Fruit fly (Drosophila melanogaster) whole organism, pupa: ENCODE data around the gene CG34247.

Experiments
- CG10348 ChIP-seq: fragments of 200-800 bp; sonication (Bioruptor generic); IDR thresholded peaks from 2 replicates; pipeline ENCODE4 v1.3.6; 2022; ENCODE audit warnings: missing biosample characterization, missing genetic modification characterization
- CG12605 ChIP-seq: fragments of 200-800 bp; sonication (Bioruptor generic); IDR thresholded peaks from 2 replicates; pipeline ENCODE4 v1.3.6; 2022; ENCODE audit warnings: missing biosample characterization, missing genetic modification characterization
- CG13204 ChIP-seq: fragments of 200-800 bp; sonication (Bioruptor generic); optimal IDR thresholded peaks from 2 replicates; lab custom pipeline; 2018; ENCODE audit warnings: missing biosample characterization, mild to moderate bottlenecking, missing genetic modification characterization, moderate library complexity
- CG14655 ChIP-seq: fragments of 200-800 bp; sonication (Bioruptor generic); optimal IDR thresholded peaks from 3 replicates; lab custom pipeline; 2017; ENCODE audit warnings: mild to moderate bottlenecking, missing biosample characterization, missing genetic modification reagents, missing genetic modification characterization
- CG15710 ChIP-seq: fragments of 200-800 bp; sonication (Bioruptor generic); optimal IDR thresholded peaks from 2 replicates; lab custom pipeline; 2018; ENCODE audit warnings: missing biosample characterization, mild to moderate bottlenecking, missing genetic modification characterization, moderate library complexity
- CG17806 ChIP-seq: fragments of 200-800 bp; sonication (Bioruptor generic); optimal IDR thresholded peaks from 2 replicates; lab custom pipeline; 2018; ENCODE audit warnings: missing biosample characterization, mild to moderate bottlenecking, missing genetic modification characterization, moderate library complexity
- CG32121 ChIP-seq: fragments of 200-800 bp; sonication (Bioruptor generic); IDR thresholded peaks from 2 replicates; pipeline ENCODE4 v1.3.6; 2022; ENCODE audit warnings: missing biosample characterization, missing genetic modification characterization
- CG34367 ChIP-seq: fragments of 200-800 bp; sonication (Bioruptor generic); optimal IDR thresholded peaks from 2 replicates; lab custom pipeline; 2018; ENCODE audit warnings: missing biosample characterization, mild to moderate bottlenecking, missing genetic modification characterization
- CG4496 ChIP-seq: fragments of 200-800 bp; sonication (Bioruptor generic); IDR thresholded peaks from 3 replicates; pipeline ENCODE4 v1.3.6; 2022; ENCODE audit warnings: missing biosample characterization, missing genetic modification characterization
- CG8159 ChIP-seq: fragments of 200-800 bp; sonication (Bioruptor generic); optimal IDR thresholded peaks from 3 replicates; lab custom pipeline; 2018; ENCODE audit warnings: missing biosample characterization, mild to moderate bottlenecking, missing genetic modification characterization, moderate library complexity
- CG8301 ChIP-seq: fragments of 200-800 bp; sonication (Bioruptor generic); optimal IDR thresholded peaks from 2 replicates; lab custom pipeline; 2018; ENCODE audit warnings: missing biosample characterization, mild to moderate bottlenecking, missing genetic modification characterization
- CG9948 ChIP-seq: fragments of 200-800 bp; sonication (Bioruptor generic); optimal IDR thresholded peaks from 2 replicates; lab custom pipeline; 2018; ENCODE audit warnings: missing biosample characterization, mild to moderate bottlenecking, missing genetic modification characterization, moderate library complexity
- D1 ChIP-seq: fragments of 200-800 bp; sonication (Bioruptor generic); optimal IDR thresholded peaks from 2 replicates; lab custom pipeline; 2018; ENCODE audit warnings: missing biosample characterization, mild to moderate bottlenecking, missing genetic modification characterization, moderate library complexity
- EcR ChIP-seq: fragments of 200-800 bp; sonication (Bioruptor generic); optimal IDR thresholded peaks from 3 replicates; lab custom pipeline; 2019; ENCODE audit warnings: missing biosample characterization, missing genetic modification characterization, mild to moderate bottlenecking, moderate library complexity, missing genetic modification reagents
- Ets98B ChIP-seq: fragments of 200-800 bp; sonication (Bioruptor generic); IDR thresholded peaks from 2 replicates; pipeline ENCODE4 v1.3.6; 2022; ENCODE audit warnings: missing biosample characterization, missing genetic modification characterization
- Pif1A ChIP-seq: fragments of 200-800 bp; sonication (Bioruptor generic); optimal IDR thresholded peaks from 3 replicates; lab custom pipeline; 2016; ENCODE audit warnings: missing biosample characterization, missing genetic modification characterization
- Pif1B ChIP-seq: fragments of 200-800 bp; sonication (Bioruptor generic); optimal IDR thresholded peaks from 3 replicates; lab custom pipeline; 2016; ENCODE audit warnings: missing biosample characterization, missing genetic modification characterization
- Snoo ChIP-seq: fragments of 200-800 bp; sonication (Bioruptor generic); optimal IDR thresholded peaks from 3 replicates; lab custom pipeline; 2017; ENCODE audit warnings: missing biosample characterization, mild to moderate bottlenecking, missing genetic modification characterization, inconsistent platforms
- fd96Ca ChIP-seq: fragments of 200-800 bp; sonication (Bioruptor generic); IDR thresholded peaks from 3 replicates; pipeline ENCODE4 v1.3.6; 2022; ENCODE audit warnings: missing biosample characterization, missing genetic modification characterization
- gl ChIP-seq: fragments of 200-800 bp; sonication (Bioruptor generic); optimal IDR thresholded peaks from 2 replicates; lab custom pipeline; 2018; ENCODE audit warnings: missing biosample characterization, mild to moderate bottlenecking, missing genetic modification characterization
- rn ChIP-seq: fragments of 200-800 bp; sonication (Bioruptor generic); IDR thresholded peaks from 2 replicates; pipeline ENCODE4 v1.3.6; 2022; ENCODE audit warnings: missing biosample characterization, missing genetic modification characterization

CG34247 gene

dm6 chr3L:16261505-16261904 lies at the start of gene CG34247:
Gene CG34247 (minus strand): TSS chr3L:16261605.
- TF ChIP-seq EcR (GFP tag; lab: Kevin White, UChicago) (peak; percentile 15), CG4496 (GFP tag; lab: Robert Waterston, UW) (no peak)
- TF ChIP-seq, all 21 proteins: peak for 1

- TF ChIP-seq Pif1A (GFP tag; lab: Kevin White, UChicago) (peak; percentile 13), CG34367 (tag; lab: Kevin White, UChicago) (no peak), D1 (no peak), CG14655 (GFP tag; lab: Kevin White, UChicago) (peak; percentile 78), CG8301 (peak; percentile 74), rn (GFP tag; lab: Robert Waterston, UW) (peak; percentile 42; the same call in 1 of the 2 replicates), fd96Ca (GFP tag; lab: Robert Waterston, UW) (peak; percentile 89), gl (tag; lab: Kevin White, UChicago) (no peak), CG32121 (GFP tag; lab: Robert Waterston, UW) (peak; percentile 48; the same call in 1 of the 2 replicates), CG12605 (GFP tag; lab: Robert Waterston, UW) (no peak), CG15710 (no peak), CG17806 (tag; lab: Kevin White, UChicago) (peak; percentile 9), CG8159 (tag; lab: Kevin White, UChicago) (no peak), Snoo (no peak), CG13204 (no peak), EcR (GFP tag; lab: Kevin White, UChicago) (no peak), CG10348 (GFP tag; lab: Robert Waterston, UW) (peak; percentile 51), CG4496 (GFP tag; lab: Robert Waterston, UW) (peak; percentile 86), CG9948 (tag; lab: Kevin White, UChicago) (no peak), Ets98B (GFP tag; lab: Robert Waterston, UW) (peak; percentile 84)
These were observed 48.6 kb upstream of the CG34247 start for dm6 chr3L:16309972-16310371.

- TF ChIP-seq Snoo (no peak), CG4496 (GFP tag; lab: Robert Waterston, UW) (0 out of 3 replicates have a peak, but pooled peaks have one; percentile 37)
- TF ChIP-seq, all 21 proteins: peak for 1
These were observed 47.0 kb upstream of the CG34247 start, which contains the start of gene CG13042 for dm6 chr3L:16308380-16308779. Gene CG13042 (minus strand): TSS chr3L:16308480.

dm6 chr3L:16305820-16306650 lies 44.6 kb upstream of the CG34247 start, which contains the start of the genes CG13043 and CG13063:
Gene CG13043 (minus strand): TSS chr3L:16305870.
Gene CG13063 (plus strand): TSS chr3L:16306600.
- TF ChIP-seq Pif1B (GFP tag; lab: Kevin White, UChicago) (no peak), CG9948 (tag; lab: Kevin White, UChicago) (no peak), CG10348 (GFP tag; lab: Robert Waterston, UW) (no peak), CG4496 (GFP tag; lab: Robert Waterston, UW) (no peak), CG17806 (tag; lab: Kevin White, UChicago) (no peak), D1 (no peak), gl (tag; lab: Kevin White, UChicago) (no peak), CG32121 (GFP tag; lab: Robert Waterston, UW) (no peak), CG8301 (no peak), CG15710 (no peak), CG34367 (tag; lab: Kevin White, UChicago) (no peak), Pif1A (GFP tag; lab: Kevin White, UChicago) (no peak), rn (GFP tag; lab: Robert Waterston, UW) (no peak), Ets98B (GFP tag; lab: Robert Waterston, UW) (no peak), EcR (GFP tag; lab: Kevin White, UChicago) (no peak), CG8159 (tag; lab: Kevin White, UChicago) (no peak)

- TF ChIP-seq CG17806 (tag; lab: Kevin White, UChicago) (no peak), CG8159 (tag; lab: Kevin White, UChicago) (no peak), EcR (GFP tag; lab: Kevin White, UChicago) (no peak), CG32121 (GFP tag; lab: Robert Waterston, UW) (no peak), Snoo (no peak), Ets98B (GFP tag; lab: Robert Waterston, UW) (no peak), CG14655 (GFP tag; lab: Kevin White, UChicago) (no peak), CG15710 (no peak), gl (tag; lab: Kevin White, UChicago) (no peak), CG13204 (no peak), CG34367 (tag; lab: Kevin White, UChicago) (no peak), CG12605 (GFP tag; lab: Robert Waterston, UW) (no peak), CG10348 (GFP tag; lab: Robert Waterston, UW) (no peak), Pif1B (GFP tag; lab: Kevin White, UChicago) (no peak), D1 (no peak), CG9948 (tag; lab: Kevin White, UChicago) (no peak), CG8301 (no peak)
These were observed 42.6 kb upstream of the CG34247 start, which contains the start of gene CG43249 for dm6 chr3L:16303982-16304381. Gene CG43249 (plus strand): TSS chr3L:16304282.

dm6 chr3L:16303078-16303477 lies 41.7 kb upstream of the CG34247 start, which contains the start of gene CG13044:
Gene CG13044 (minus strand): TSS chr3L:16303178.
- TF ChIP-seq CG14655 (GFP tag; lab: Kevin White, UChicago), result no peak
- TF ChIP-seq Ets98B (GFP tag; lab: Robert Waterston, UW), result no peak
- no peak for TF ChIP-seq CG17806 (tag; lab: Kevin White, UChicago)
- no peak for TF ChIP-seq EcR (GFP tag; lab: Kevin White, UChicago)
- TF ChIP-seq CG12605 (GFP tag; lab: Robert Waterston, UW), result no peak
- TF ChIP-seq CG9948 (tag; lab: Kevin White, UChicago), result no peak
- TF ChIP-seq CG4496 (GFP tag; lab: Robert Waterston, UW), result no peak
- TF ChIP-seq CG8301, result no peak
- TF ChIP-seq D1, result no peak
- no peak for TF ChIP-seq CG8159 (tag; lab: Kevin White, UChicago)
- no peak for TF ChIP-seq rn (GFP tag; lab: Robert Waterston, UW)
- TF ChIP-seq Snoo, result no peak
- TF ChIP-seq fd96Ca (GFP tag; lab: Robert Waterston, UW), result no peak
- no peak for TF ChIP-seq CG34367 (tag; lab: Kevin White, UChicago)
- TF ChIP-seq CG32121 (GFP tag; lab: Robert Waterston, UW), result no peak
- no peak for TF ChIP-seq Pif1B (GFP tag; lab: Kevin White, UChicago)
- no peak for TF ChIP-seq CG10348 (GFP tag; lab: Robert Waterston, UW)
